Fruit fly (Drosophila melanogaster) whole organism, embryonic: Measurements from ENCODE around the gene cac.

Experiments
- Aef1 ChIP-seq: fragments of 200-800 bp; sonication (Bioruptor generic); IDR thresholded peaks from 3 replicates; pipeline ENCODE4 v1.3.6; 2022; ENCODE audit warnings: missing biosample characterization, missing genetic modification characterization
- Asciz ChIP-seq: fragments of 200-800 bp; sonication (Bioruptor generic); optimal IDR thresholded peaks from 2 replicates; lab custom pipeline; 2017; ENCODE audit warnings: missing biosample characterization, mild to moderate bottlenecking, missing genetic modification characterization, missing genetic modification reagents
- Atf6 ChIP-seq: fragments of 200-800 bp; sonication (Bioruptor generic); IDR thresholded peaks from 2 replicates; pipeline ENCODE4 v1.3.6; 2022; ENCODE audit warnings: missing biosample characterization, missing genetic modification characterization
- Bgb ChIP-seq: fragments of 200-800 bp; sonication (Bioruptor generic); IDR thresholded peaks from 2 replicates; pipeline ENCODE4 v1.3.6; 2022; ENCODE audit warnings: missing biosample characterization, missing genetic modification characterization; ENCODE audit not compliant: partially characterized antibody
- Blimp-1 ChIP-seq: fragments of 200-800 bp; sonication (Bioruptor generic); optimal IDR thresholded peaks from 3 replicates; lab custom pipeline; 2018; ENCODE audit warnings: missing biosample characterization, missing genetic modification characterization, mild to moderate bottlenecking, moderate library complexity, missing genetic modification reagents
- CG12155 ChIP-seq: fragments of 200-800 bp; sonication (Bioruptor generic); optimal IDR thresholded peaks from 3 replicates; lab custom pipeline; 2016; ENCODE audit warnings: missing biosample characterization, missing genetic modification characterization
- CG1233 ChIP-seq: fragments of 200-800 bp; sonication (Bioruptor generic); optimal IDR thresholded peaks from 4 replicates; lab custom pipeline; 2018; ENCODE audit warnings: missing biosample characterization, mild to moderate bottlenecking, missing genetic modification characterization
- CG13894 ChIP-seq: fragments of 200-800 bp; sonication (Bioruptor generic); optimal IDR thresholded peaks from 3 replicates; lab custom pipeline; 2018; ENCODE audit warnings: missing biosample characterization, mild to moderate bottlenecking, missing genetic modification characterization, moderate library complexity
- CG14710 ChIP-seq: fragments of 200-800 bp; sonication (Bioruptor generic); optimal IDR thresholded peaks from 3 replicates; lab custom pipeline; 2019; ENCODE audit warnings: missing biosample characterization, mild to moderate bottlenecking, missing genetic modification characterization, moderate library complexity
- CG15514 ChIP-seq: fragments of 200-800 bp; sonication (Bioruptor generic); optimal IDR thresholded peaks from 3 replicates; lab custom pipeline; 2017; ENCODE audit warnings: missing biosample characterization, missing genetic modification characterization, mild to moderate bottlenecking, moderate library complexity, missing genetic modification reagents
- CG1647 ChIP-seq: fragments of 200-800 bp; sonication (Bioruptor generic); optimal IDR thresholded peaks from 3 replicates; lab custom pipeline; 2016; ENCODE audit warnings: missing biosample characterization, missing genetic modification characterization
- CG1832 ChIP-seq: fragments of 200-800 bp; sonication (Bioruptor generic); optimal IDR thresholded peaks from 2 replicates; lab custom pipeline; 2017; ENCODE audit warnings: missing biosample characterization, mild to moderate bottlenecking, missing genetic modification characterization, inconsistent platforms
- CG2875 ChIP-seq: fragments of 200-800 bp; sonication (Bioruptor generic); optimal IDR thresholded peaks from 2 replicates; lab custom pipeline; 2017; ENCODE audit warnings: missing biosample characterization, mild to moderate bottlenecking, missing genetic modification characterization, missing genetic modification reagents
- CG31365 ChIP-seq: fragments of 200-800 bp; sonication (Bioruptor generic); optimal IDR thresholded peaks from 2 replicates; lab custom pipeline; 2018; ENCODE audit warnings: missing biosample characterization, mild to moderate bottlenecking, missing genetic modification characterization
- CG34224 ChIP-seq: fragments of 200-800 bp; sonication (Bioruptor generic); IDR thresholded peaks from 3 replicates; pipeline ENCODE4 v1.3.6; 2022; ENCODE audit warnings: missing biosample characterization, missing genetic modification characterization; ENCODE audit not compliant: partially characterized antibody
- CG34422 ChIP-seq: fragments of 200-800 bp; sonication (Bioruptor generic); IDR thresholded peaks from 3 replicates; pipeline ENCODE4 v1.3.6; 2022; ENCODE audit warnings: missing biosample characterization, missing genetic modification characterization
- CG42726 ChIP-seq: fragments of 200-800 bp; sonication (Bioruptor generic); IDR thresholded peaks from 2 replicates; pipeline ENCODE4 v1.3.6; 2022; ENCODE audit warnings: missing biosample characterization, missing genetic modification characterization; ENCODE audit not compliant: partially characterized antibody
- CG7786 ChIP-seq: fragments of 200-800 bp; sonication (Bioruptor generic); optimal IDR thresholded peaks from 2 replicates; lab custom pipeline; 2016; ENCODE audit warnings: missing biosample characterization, missing genetic modification characterization
- CG9437 ChIP-seq: fragments of 200-800 bp; sonication (Bioruptor generic); optimal IDR thresholded peaks from 2 replicates; lab custom pipeline; 2018; ENCODE audit warnings: missing biosample characterization, mild to moderate bottlenecking, missing genetic modification characterization
- CG9876 ChIP-seq: fragments of 200-800 bp; sonication (Bioruptor generic); optimal IDR thresholded peaks from 2 replicates; lab custom pipeline; 2016; ENCODE audit warnings: missing biosample characterization, missing genetic modification characterization
- CoRest ChIP-seq: fragments of 200-800 bp; sonication (Bioruptor generic); optimal IDR thresholded peaks from 3 replicates; lab custom pipeline; 2018; ENCODE audit warnings: missing biosample characterization, mild to moderate bottlenecking, missing genetic modification characterization, moderate library complexity
- Dip2 ChIP-seq: fragments of 200-800 bp; sonication (Bioruptor generic); IDR thresholded peaks from 2 replicates; pipeline ENCODE4 v1.3.6; 2022; ENCODE audit warnings: missing biosample characterization, missing genetic modification characterization
- Dp ChIP-seq: fragments of 200-800 bp; sonication (Bioruptor generic); optimal IDR thresholded peaks from 2 replicates; lab custom pipeline; 2018; ENCODE audit warnings: missing biosample characterization, mild to moderate bottlenecking, missing genetic modification characterization, moderate library complexity
- Ets97D ChIP-seq: fragments of 200-800 bp; sonication (Bioruptor generic); optimal IDR thresholded peaks from 3 replicates; lab custom pipeline; 2016; ENCODE audit warnings: missing biosample characterization, missing genetic modification characterization
- HLHmδ ChIP-seq: fragments of 200-800 bp; sonication (Bioruptor generic); optimal IDR thresholded peaks from 2 replicates; lab custom pipeline; 2018; ENCODE audit warnings: missing biosample characterization, mild to moderate bottlenecking, missing genetic modification characterization, moderate library complexity
- Sry-β ChIP-seq: fragments of 200-800 bp; sonication (Bioruptor generic); optimal IDR thresholded peaks from 2 replicates; lab custom pipeline; 2018; ENCODE audit warnings: missing biosample characterization, mild to moderate bottlenecking, missing genetic modification characterization, moderate library complexity
- YL-1 ChIP-seq: fragments of 200-800 bp; sonication (Bioruptor generic); optimal IDR thresholded peaks from 3 replicates; lab custom pipeline; 2017; ENCODE audit warnings: missing biosample characterization, mild to moderate bottlenecking, missing genetic modification characterization
- btn ChIP-seq: fragments of 200-800 bp; sonication (Bioruptor generic); optimal IDR thresholded peaks from 2 replicates; lab custom pipeline; 2016; ENCODE audit warnings: missing biosample characterization, missing genetic modification characterization
- crp ChIP-seq, 2 experiments: fragments of 200-800 bp; sonication (Bioruptor generic); optimal IDR thresholded peaks; 2 replicates in 1 of 2; 3 replicates in 1 of 2; lab custom pipeline; 2017; ENCODE audit warnings: missing biosample characterization in 2 of 2, missing genetic modification characterization in 2 of 2, mild to moderate bottlenecking in 1 of 2, moderate library complexity in 1 of 2
- cwo ChIP-seq: fragments of 200-800 bp; sonication (Bioruptor generic); optimal IDR thresholded peaks from 3 replicates; lab custom pipeline; 2017; ENCODE audit warnings: missing biosample characterization, missing genetic modification characterization, mild to moderate bottlenecking, moderate library complexity, missing genetic modification reagents
- da ChIP-seq: fragments of 200-800 bp; sonication (Bioruptor generic); optimal IDR thresholded peaks from 2 replicates; lab custom pipeline; 2016; ENCODE audit warnings: missing biosample characterization, missing genetic modification characterization
- dmrt99B ChIP-seq: fragments of 200-800 bp; sonication (Bioruptor generic); optimal IDR thresholded peaks from 2 replicates; lab custom pipeline; 2018; ENCODE audit warnings: missing biosample characterization, mild to moderate bottlenecking, missing genetic modification characterization, moderate library complexity
- esg ChIP-seq: fragments of 200-800 bp; sonication (Bioruptor generic); conservative IDR thresholded peaks from 2 replicates; pipeline ENCODE4 v1.3.6; 2022; ENCODE audit warnings: missing biosample characterization, missing genetic modification characterization
- fd96Cb ChIP-seq: fragments of 200-800 bp; sonication (Bioruptor generic); optimal IDR thresholded peaks from 2 replicates; lab custom pipeline; 2018; ENCODE audit warnings: missing biosample characterization, mild to moderate bottlenecking, missing genetic modification characterization, moderate library complexity
- gsb-n ChIP-seq: fragments of 200-800 bp; sonication (Bioruptor generic); optimal IDR thresholded peaks from 3 replicates; lab custom pipeline; 2018; ENCODE audit warnings: missing biosample characterization, mild to moderate bottlenecking, missing genetic modification characterization
- hb ChIP-seq: fragments of 200-800 bp; sonication (Bioruptor generic); IDR thresholded peaks from 3 replicates; pipeline ENCODE4 v1.3.6; 2022; ENCODE audit warnings: missing biosample characterization, missing genetic modification characterization; ENCODE audit not compliant: partially characterized antibody
- hbn ChIP-seq: fragments of 200-800 bp; sonication (Bioruptor generic); IDR thresholded peaks from 2 replicates; pipeline ENCODE4 v1.3.6; 2022; ENCODE audit warnings: missing biosample characterization, missing genetic modification characterization; ENCODE audit not compliant: partially characterized antibody
- lbe ChIP-seq: fragments of 200-800 bp; sonication (Bioruptor generic); optimal IDR thresholded peaks from 2 replicates; lab custom pipeline; 2016; ENCODE audit warnings: missing biosample characterization, mild to moderate bottlenecking, missing genetic modification characterization
- org-1 ChIP-seq: fragments of 200-800 bp; sonication (Bioruptor generic); optimal IDR thresholded peaks from 2 replicates; lab custom pipeline; 2017; ENCODE audit warnings: missing biosample characterization, missing genetic modification characterization
- pfk ChIP-seq: fragments of 200-800 bp; sonication (Bioruptor generic); optimal IDR thresholded peaks from 2 replicates; lab custom pipeline; 2018; ENCODE audit warnings: missing biosample characterization, mild to moderate bottlenecking, missing genetic modification characterization, moderate library complexity
- sens ChIP-seq: fragments of 200-800 bp; sonication (Bioruptor generic); peaks from one replicate; lab custom pipeline; 2016; ENCODE audit warnings: missing biosample characterization, missing genetic modification characterization
- sens-2 ChIP-seq: fragments of 200-800 bp; sonication (Bioruptor generic); IDR thresholded peaks from 2 replicates; pipeline ENCODE4 v1.3.6; 2022; ENCODE audit warnings: missing biosample characterization, missing genetic modification characterization
- sima ChIP-seq: fragments of 200-800 bp; sonication (Bioruptor generic); optimal IDR thresholded peaks from 2 replicates; lab custom pipeline; 2016; ENCODE audit warnings: missing biosample characterization, missing genetic modification characterization
- slbo ChIP-seq: fragments of 200-800 bp; sonication (Bioruptor generic); IDR thresholded peaks from 2 replicates; pipeline ENCODE4 v1.3.6; 2022; ENCODE audit warnings: missing biosample characterization, missing genetic modification characterization
- sug ChIP-seq: fragments of 200-800 bp; optimal IDR thresholded peaks from 2 replicates; lab custom pipeline; 2019; ENCODE audit warnings: missing biosample characterization, mild to moderate bottlenecking, missing genetic modification characterization, moderate library complexity
- tap ChIP-seq: fragments of 200-800 bp; optimal IDR thresholded peaks from 3 replicates; lab custom pipeline; 2019; ENCODE audit warnings: missing biosample characterization, mild to moderate bottlenecking, missing genetic modification characterization, moderate library complexity
- tgo ChIP-seq: fragments of 200-800 bp; sonication (Bioruptor generic); IDR thresholded peaks from 3 replicates; pipeline ENCODE4 v1.3.6; 2022; ENCODE audit warnings: missing biosample characterization, missing genetic modification characterization
- twi ChIP-seq: fragments of 200-800 bp; optimal IDR thresholded peaks from 2 replicates; lab custom pipeline; 2019; ENCODE audit warnings: missing biosample characterization, mild to moderate bottlenecking, missing genetic modification characterization, moderate library complexity
- vnd ChIP-seq: fragments of 200-800 bp; sonication (Bioruptor generic); IDR thresholded peaks from 3 replicates; pipeline ENCODE4 v1.3.6; 2022; ENCODE audit warnings: missing biosample characterization, missing genetic modification characterization; ENCODE audit not compliant: partially characterized antibody
- zfh1 ChIP-seq: fragments of 200-800 bp; sonication (Bioruptor generic); IDR thresholded peaks from 3 replicates; pipeline ENCODE4 v1.3.6; 2022; ENCODE audit warnings: missing biosample characterization, missing genetic modification characterization

The cac gene

DNA sequence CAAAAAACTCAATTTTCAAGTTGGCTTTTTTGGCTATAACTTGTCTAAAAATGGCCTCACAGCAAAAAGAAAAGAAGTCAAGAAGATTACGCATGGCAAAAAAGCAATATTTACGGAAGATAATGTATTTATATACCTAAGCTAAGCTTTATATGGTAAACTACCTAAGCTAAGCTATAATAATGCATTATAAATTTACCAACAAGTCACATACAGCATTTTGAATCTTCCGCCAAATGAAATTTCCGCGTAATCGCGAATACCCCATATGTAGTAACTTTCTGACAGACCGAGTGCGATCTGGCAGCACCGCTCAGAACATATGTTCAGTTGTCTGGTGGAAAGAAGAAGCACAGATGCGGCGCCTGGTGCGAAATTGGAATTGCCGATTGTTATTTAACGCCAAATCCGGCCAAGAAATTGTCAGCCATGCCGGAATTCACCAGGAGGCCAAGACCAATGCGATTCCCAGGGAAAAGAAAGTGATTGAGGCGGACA is 93.2 kb downstream of the cac start, which contains the start of gene sicily (continued):
- TF ChIP-seq dmrt99B (tag; lab: Kevin White, UChicago): no peak
- TF ChIP-seq hb (GFP tag; lab: Robert Waterston, UW): no peak
- TF ChIP-seq tgo: no peak
- no peak for TF ChIP-seq sens-2 (GFP tag; lab: Robert Waterston, UW)
- no peak for TF ChIP-seq tap (tag; lab: Kevin White, UChicago)
- peak; percentile 62 for TF ChIP-seq CG15514 (GFP tag; lab: Kevin White, UChicago)
- TF ChIP-seq Ets97D: peak; percentile 46
- TF ChIP-seq YL-1 (GFP tag; lab: Kevin White, UChicago): peak; percentile 12
- peak; percentile 65 for TF ChIP-seq sens (GFP tag; lab: Kevin White, UChicago)
- peak; percentile 4 for TF ChIP-seq CoRest (tag; lab: Kevin White, UChicago)
- TF ChIP-seq HLHmδ (GFP tag; lab: Kevin White, UChicago): no peak
- TF ChIP-seq btn (GFP tag; lab: Kevin White, UChicago): no peak
- no peak for TF ChIP-seq vnd (GFP tag; lab: Robert Waterston, UW)
- TF ChIP-seq CG9437 (GFP tag; lab: Kevin White, UChicago): no peak
- TF ChIP-seq CG1832 (GFP tag; lab: Kevin White, UChicago): no peak
- no peak for TF ChIP-seq cwo
- no peak for TF ChIP-seq CG12155 (GFP tag; lab: Kevin White, UChicago)
- no peak for TF ChIP-seq CG2875 (GFP tag; lab: Kevin White, UChicago)
- TF ChIP-seq zfh1 (GFP tag; lab: Robert Waterston, UW): peak; percentile 34; the same call in 1 of the 3 replicates
- TF ChIP-seq sima (GFP tag; lab: Kevin White, UChicago): no peak
- TF ChIP-seq Dip2: no peak
- TF ChIP-seq CG34224: peak; percentile 54; the same call in 1 of the 3 replicates
- TF ChIP-seq esg: no peak
- TF ChIP-seq gsb-n (tag; lab: Kevin White, UChicago): no peak
- no peak for TF ChIP-seq Asciz (GFP tag; lab: Kevin White, UChicago)
- TF ChIP-seq Blimp-1: no peak
- TF ChIP-seq pfk (GFP tag; lab: Kevin White, UChicago): no peak
- TF ChIP-seq fd96Cb (tag; lab: Kevin White, UChicago): no peak
- TF ChIP-seq lbe (GFP tag; lab: Kevin White, UChicago): no peak
- no peak for TF ChIP-seq sug (tag; lab: Kevin White, UChicago)
- TF ChIP-seq CG1647: no peak
- no peak for TF ChIP-seq CG7786
- peak; percentile 26; the same call in 1 of the 3 replicates for TF ChIP-seq CG34422 (GFP tag; lab: Robert Waterston, UW)
- TF ChIP-seq CG14710 (tag; lab: Kevin White, UChicago): peak; percentile 3
- TF ChIP-seq CG9876 (GFP tag; lab: Kevin White, UChicago): no peak
- no peak for TF ChIP-seq Atf6
- TF ChIP-seq CG13894: no peak
- peak; percentile 41 for TF ChIP-seq twi (tag; lab: Kevin White, UChicago)
- no peak for TF ChIP-seq slbo (GFP tag; lab: Robert Waterston, UW)
- 0 out of 2 replicates have a peak, but pooled peaks have one; percentile 18 for TF ChIP-seq hbn (GFP tag; lab: Robert Waterston, UW)
- TF ChIP-seq Sry-β: peak; percentile 29
- no peak for TF ChIP-seq CG42726 (GFP tag; lab: Robert Waterston, UW)
- TF ChIP-seq Aef1 (GFP tag; lab: Robert Waterston, UW): no peak
- no peak for TF ChIP-seq org-1 (GFP tag; lab: Kevin White, UChicago)
- no peak for TF ChIP-seq CG31365 (tag; lab: Kevin White, UChicago)
- no peak for TF ChIP-seq da
- no peak for TF ChIP-seq Bgb (GFP tag; lab: Robert Waterston, UW)
- peak; percentile 69 to 95 for TF ChIP-seq crp (GFP tag; optimal IDR thresholded peaks at IDR 0.05; lab: Kevin White, UChicago)
- no peak for TF ChIP-seq CG1233
- TF ChIP-seq Dp (GFP tag; lab: Kevin White, UChicago): peak; percentile 85
